Worm (Caenorhabditis elegans): ENCODE results near the gene ZK402.2.

DNA sequence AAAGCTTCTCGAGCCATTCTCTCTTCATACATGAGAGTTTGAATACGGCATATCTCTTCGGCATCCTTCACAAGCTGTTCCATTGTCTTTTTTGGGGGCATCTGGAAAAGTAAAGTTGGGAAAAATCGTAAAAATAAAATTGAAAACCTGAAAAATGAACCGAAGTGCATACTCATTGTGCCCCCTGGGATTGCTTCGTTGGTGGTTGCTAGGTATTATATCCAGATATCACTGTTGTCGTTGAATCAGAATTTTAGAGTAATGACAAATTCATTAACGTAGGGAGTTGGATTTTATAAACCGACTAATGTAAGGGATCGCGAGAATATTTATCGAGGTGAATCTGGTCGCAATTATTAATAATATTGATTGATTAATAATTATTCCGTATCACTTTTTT, 22.0 kb upstream of the ZK402.2 start, which contains the start of gene F56C3.10:
- TF ChIP-seq ztf-29 (GFP tag; IDR thresholded peaks at IDR 0.05) (no peak), ztf-23 (GFP tag; IDR thresholded peaks at IDR 0.05) (no peak), tab-1 (GFP tag; IDR thresholded peaks at IDR 0.05) (no peak), klf-2 (GFP tag; conservative IDR thresholded peaks at IDR 0.05) (no peak), med-1 (GFP tag; optimal IDR thresholded peaks at IDR 0.05; ENCODE audit: insufficient read depth) (no peak), T22C8.4 (GFP tag; IDR thresholded peaks at IDR 0.05) (no peak), ref-1 (GFP tag; conservative IDR thresholded peaks at IDR 0.05) (no peak), flt-1 (GFP tag; IDR thresholded peaks at IDR 0.05) (no peak)
